Worm (Caenorhabditis elegans) whole organism, mixed stage, embryonic: ENCODE data around the gene T25B6.3.

Experiments
- M03D4.4 ChIP-seq: sonication (generic microtip); optimal IDR thresholded peaks from 2 replicates; lab custom pipeline; 2017; ENCODE audit warnings: mild to moderate bottlenecking, missing genetic modification characterization, missing compliant biosample characterization
- bed-3 ChIP-seq: fragments of 200-800 bp; sonication (Bioruptor generic); optimal IDR thresholded peaks from 3 replicates; lab custom pipeline; 2018; ENCODE audit warnings: mild to moderate bottlenecking, missing genetic modification characterization, moderate library complexity, missing compliant biosample characterization
- blmp-1 ChIP-seq: fragments of 150-350 bp; optimal IDR thresholded peaks from 2 replicates; lab custom pipeline; 2014; ENCODE audit warnings: missing biosample characterization, missing genetic modification characterization
- ceh-39 ChIP-seq: fragments of 150-350 bp; optimal IDR thresholded peaks from 2 replicates; lab custom pipeline; 2014; ENCODE audit warnings: missing biosample characterization, missing genetic modification characterization
- ceh-43 ChIP-seq: fragments of 200-800 bp; sonication (Bioruptor generic); optimal IDR thresholded peaks from 2 replicates; lab custom pipeline; 2018; ENCODE audit warnings: mild to moderate bottlenecking, missing genetic modification characterization, moderate library complexity, missing compliant biosample characterization
- ceh-83 ChIP-seq: fragments of 200-800 bp; sonication (Bioruptor generic); optimal IDR thresholded peaks from 2 replicates; lab custom pipeline; 2018; ENCODE audit warnings: mild to moderate bottlenecking, missing genetic modification characterization, missing compliant biosample characterization
- ces-1 ChIP-seq: fragments of 150-350 bp; optimal IDR thresholded peaks from 2 replicates; lab custom pipeline; 2014; ENCODE audit warnings: missing biosample characterization, missing genetic modification reagents, missing genetic modification characterization
- cnd-1 ChIP-seq: fragments of 200-800 bp; sonication (Bioruptor generic); optimal IDR thresholded peaks from 2 replicates; lab custom pipeline; 2018; ENCODE audit warnings: mild to moderate bottlenecking, missing genetic modification characterization, missing compliant biosample characterization
- drap-1 ChIP-seq: fragments of 200-800 bp; sonication (Bioruptor generic); optimal IDR thresholded peaks from 3 replicates; lab custom pipeline; 2018; ENCODE audit warnings: mild to moderate bottlenecking, missing genetic modification characterization, missing compliant biosample characterization
- elt-1 ChIP-seq: sonication (generic microtip); optimal IDR thresholded peaks from 2 replicates; lab custom pipeline; 2017; ENCODE audit warnings: missing genetic modification characterization, mild to moderate bottlenecking, missing compliant biosample characterization, antibody characterized with exemption, moderate library complexity, borderline replicate concordance; ENCODE audit not compliant: insufficient read depth
- elt-3 ChIP-seq: fragments of 150-350 bp; optimal IDR thresholded peaks from 2 replicates; lab custom pipeline; 2014; ENCODE audit warnings: missing biosample characterization, missing genetic modification characterization
- ham-2 ChIP-seq: fragments of 200-800 bp; sonication (Bioruptor generic); optimal IDR thresholded peaks from 2 replicates; lab custom pipeline; 2018; ENCODE audit warnings: mild to moderate bottlenecking, missing genetic modification characterization, missing compliant biosample characterization
- hlh-1 ChIP-seq: fragments of 150-350 bp; optimal IDR thresholded peaks from 2 replicates; lab custom pipeline; 2014; ENCODE audit warnings: missing biosample characterization, missing genetic modification reagents, missing genetic modification characterization
- lin-13 ChIP-seq: fragments of 150-350 bp; optimal IDR thresholded peaks from 2 replicates; lab custom pipeline; 2014; ENCODE audit warnings: missing biosample characterization, missing genetic modification characterization
- lin-32 ChIP-seq: fragments of 200-800 bp; sonication (Bioruptor generic); optimal IDR thresholded peaks from 2 replicates; lab custom pipeline; 2018; ENCODE audit warnings: mild to moderate bottlenecking, missing genetic modification characterization, missing compliant biosample characterization
- lsy-2 ChIP-seq: fragments of 150-350 bp; optimal IDR thresholded peaks from 2 replicates; lab custom pipeline; 2014; ENCODE audit warnings: missing biosample characterization, missing genetic modification characterization
- mab-5 ChIP-seq: fragments of 150-350 bp; optimal IDR thresholded peaks from 2 replicates; lab custom pipeline; 2014; ENCODE audit warnings: missing biosample characterization, missing genetic modification characterization
- mep-1 ChIP-seq: fragments of 150-350 bp; optimal IDR thresholded peaks from 2 replicates; lab custom pipeline; 2017; ENCODE audit warnings: missing biosample characterization, missing genetic modification reagents, missing genetic modification characterization, inconsistent platforms
- mls-2 ChIP-seq: sonication (generic microtip); optimal IDR thresholded peaks from 2 replicates; lab custom pipeline; 2016; ENCODE audit warnings: mild to moderate bottlenecking, missing genetic modification characterization, moderate library complexity, missing compliant biosample characterization
- nhr-12 ChIP-seq: fragments of 150-350 bp; optimal IDR thresholded peaks from 2 replicates; lab custom pipeline; 2014; ENCODE audit warnings: missing biosample characterization, missing genetic modification characterization
- nhr-2 ChIP-seq: fragments of 150-350 bp; optimal IDR thresholded peaks from 2 replicates; lab custom pipeline; 2014; ENCODE audit warnings: missing biosample characterization, missing genetic modification characterization
- nhr-28 ChIP-seq: fragments of 150-350 bp; optimal IDR thresholded peaks from 2 replicates; lab custom pipeline; 2014; ENCODE audit warnings: missing biosample characterization, missing genetic modification characterization
- nhr-76 ChIP-seq: sonication (generic microtip); optimal IDR thresholded peaks from 2 replicates; lab custom pipeline; 2017; ENCODE audit warnings: missing biosample characterization, missing genetic modification characterization
- sem-2 ChIP-seq: fragments of 200-800 bp; sonication (Bioruptor generic); optimal IDR thresholded peaks from 2 replicates; lab custom pipeline; 2018; ENCODE audit warnings: mild to moderate bottlenecking, missing genetic modification characterization, missing compliant biosample characterization
- snpc-4 ChIP-seq: fragments of 150-350 bp; optimal IDR thresholded peaks from 2 replicates; lab custom pipeline; 2014; ENCODE audit warnings: missing biosample characterization, missing genetic modification characterization
- unc-120 ChIP-seq: sonication (generic microtip); optimal IDR thresholded peaks from 2 replicates; lab custom pipeline; 2017; ENCODE audit warnings: missing genetic modification characterization, missing compliant biosample characterization; ENCODE audit not compliant: poor library complexity, severe bottlenecking
- unc-39 ChIP-seq: fragments of 150-350 bp; optimal IDR thresholded peaks from 2 replicates; lab custom pipeline; 2014; ENCODE audit warnings: missing biosample characterization, missing genetic modification characterization
- unc-62 ChIP-seq: fragments of 150-350 bp; optimal IDR thresholded peaks from 2 replicates; lab custom pipeline; 2014; ENCODE audit warnings: missing biosample characterization, missing genetic modification reagents, missing genetic modification characterization
- zip-8 ChIP-seq: fragments of 150-350 bp; optimal IDR thresholded peaks from 2 replicates; lab custom pipeline; 2014; ENCODE audit warnings: missing biosample characterization, missing genetic modification characterization
- ztf-11 ChIP-seq: fragments of 150-350 bp; optimal IDR thresholded peaks from 2 replicates; lab custom pipeline; 2014; ENCODE audit warnings: missing biosample characterization, missing genetic modification characterization

Gene T25B6.3

ce11 chrX:9045913-9046312 lies 18.5 kb downstream of the T25B6.3 start, which contains the start of gene prdm-14:
prdm-14 (plus strand) TSS chrX:9046213.
- TF ChIP-seq bed-3 (GFP tag; lab: Kevin White, UChicago) (no peak), unc-120 (tag; lab: Kevin White, UChicago) (no peak), nhr-2 (tag; lab: Kevin White, UChicago) (no peak), nhr-76 (tag; lab: Kevin White, UChicago) (no peak), unc-62 (GFP tag; lab: Kevin White, UChicago) (no peak), lsy-2 (no peak), cnd-1 (tag; lab: Kevin White, UChicago) (no peak), ces-1 (GFP tag; lab: Kevin White, UChicago) (no peak), unc-39 (tag; lab: Kevin White, UChicago) (no peak), M03D4.4 (tag; lab: Kevin White, UChicago) (no peak), mep-1 (no peak), mls-2 (tag; lab: Kevin White, UChicago) (no peak), nhr-12 (tag; lab: Kevin White, UChicago) (no peak), ceh-43 (no peak), ceh-83 (GFP tag; lab: Kevin White, UChicago) (no peak)

ce11 chrX:9048657-9049056 lies 21.3 kb downstream of the T25B6.3 start, which contains the start of gene F47E1.20:
F47E1.20 (plus strand) TSS chrX:9048957.
- TF ChIP-seq M03D4.4 (tag; lab: Kevin White, UChicago) (no peak), blmp-1 (tag; lab: Kevin White, UChicago) (no peak), cnd-1 (tag; lab: Kevin White, UChicago) (no peak), unc-120 (tag; lab: Kevin White, UChicago) (no peak), ceh-39 (tag; lab: Kevin White, UChicago) (no peak), mep-1 (no peak), nhr-2 (tag; lab: Kevin White, UChicago) (no peak), ztf-11 (tag; lab: Kevin White, UChicago) (no peak), lin-13 (tag; lab: Kevin White, UChicago) (no peak), snpc-4 (tag; lab: Kevin White, UChicago) (no peak), elt-1 (tag; lab: Kevin White, UChicago) (no peak), zip-8 (tag; lab: Kevin White, UChicago) (no peak), nhr-28 (tag; lab: Kevin White, UChicago) (no peak), unc-62 (GFP tag; lab: Kevin White, UChicago) (no peak), ces-1 (GFP tag; lab: Kevin White, UChicago) (no peak), unc-39 (tag; lab: Kevin White, UChicago) (no peak), bed-3 (GFP tag; lab: Kevin White, UChicago) (no peak), drap-1 (GFP tag; lab: Kevin White, UChicago) (no peak), lsy-2 (no peak), hlh-1 (tag; lab: Kevin White, UChicago) (no peak)

- TF ChIP-seq elt-1 (tag; lab: Kevin White, UChicago) (no peak), elt-3 (no peak), M03D4.4 (tag; lab: Kevin White, UChicago) (no peak), ceh-43 (no peak), nhr-28 (tag; lab: Kevin White, UChicago) (no peak), mab-5 (tag; lab: Kevin White, UChicago) (no peak), bed-3 (GFP tag; lab: Kevin White, UChicago) (no peak), hlh-1 (tag; lab: Kevin White, UChicago) (no peak), lsy-2 (no peak), zip-8 (tag; lab: Kevin White, UChicago) (no peak), sem-2 (GFP tag; lab: Kevin White, UChicago) (no peak), ceh-83 (GFP tag; lab: Kevin White, UChicago) (no peak), snpc-4 (tag; lab: Kevin White, UChicago) (no peak), unc-120 (tag; lab: Kevin White, UChicago) (no peak), lin-13 (tag; lab: Kevin White, UChicago) (no peak), ham-2 (GFP tag; lab: Kevin White, UChicago) (no peak), nhr-76 (tag; lab: Kevin White, UChicago) (no peak), drap-1 (GFP tag; lab: Kevin White, UChicago) (no peak), mep-1 (no peak), nhr-12 (tag; lab: Kevin White, UChicago) (no peak)
These were observed 26.0 kb downstream of the T25B6.3 start for ce11 chrX:9053426-9053825.

ce11 chrX:9057352-9057751 lies 29.9 kb downstream of the T25B6.3 start, which contains the start of gene F47E1.2:
F47E1.2 (plus strand) TSS chrX:9057652.
- TF ChIP-seq ham-2 (GFP tag; lab: Kevin White, UChicago) (no peak), unc-62 (GFP tag; lab: Kevin White, UChicago) (no peak), blmp-1 (tag; lab: Kevin White, UChicago) (no peak), lin-32 (no peak), M03D4.4 (tag; lab: Kevin White, UChicago) (no peak), mab-5 (tag; lab: Kevin White, UChicago) (no peak), nhr-28 (tag; lab: Kevin White, UChicago) (no peak), unc-39 (tag; lab: Kevin White, UChicago) (no peak), ceh-83 (GFP tag; lab: Kevin White, UChicago) (no peak), elt-1 (tag; lab: Kevin White, UChicago) (no peak)
